Worm (Caenorhabditis elegans): ENCODE data around the gene T14F9.2.

- TF ChIP-seq swsn-7 (tag; optimal IDR thresholded peaks at IDR 0.05) = no peak
- TF ChIP-seq unc-62 (GFP tag; optimal IDR thresholded peaks at IDR 0.05) = no peak
- no peak for TF ChIP-seq nhr-12 (tag; optimal IDR thresholded peaks at IDR 0.05)
- no peak for TF ChIP-seq mep-1 (tag; optimal IDR thresholded peaks at IDR 0.05)
- TF ChIP-seq tbx-2 (tag; optimal IDR thresholded peaks at IDR 0.05) = no peak
Measured at ce11 chrX:2276000-2276399, 41.9 kb downstream of the T14F9.2 start.
